Fruit fly (Drosophila melanogaster): Measurements from ENCODE around the gene CG34140.

The CG34140 gene

DNA sequence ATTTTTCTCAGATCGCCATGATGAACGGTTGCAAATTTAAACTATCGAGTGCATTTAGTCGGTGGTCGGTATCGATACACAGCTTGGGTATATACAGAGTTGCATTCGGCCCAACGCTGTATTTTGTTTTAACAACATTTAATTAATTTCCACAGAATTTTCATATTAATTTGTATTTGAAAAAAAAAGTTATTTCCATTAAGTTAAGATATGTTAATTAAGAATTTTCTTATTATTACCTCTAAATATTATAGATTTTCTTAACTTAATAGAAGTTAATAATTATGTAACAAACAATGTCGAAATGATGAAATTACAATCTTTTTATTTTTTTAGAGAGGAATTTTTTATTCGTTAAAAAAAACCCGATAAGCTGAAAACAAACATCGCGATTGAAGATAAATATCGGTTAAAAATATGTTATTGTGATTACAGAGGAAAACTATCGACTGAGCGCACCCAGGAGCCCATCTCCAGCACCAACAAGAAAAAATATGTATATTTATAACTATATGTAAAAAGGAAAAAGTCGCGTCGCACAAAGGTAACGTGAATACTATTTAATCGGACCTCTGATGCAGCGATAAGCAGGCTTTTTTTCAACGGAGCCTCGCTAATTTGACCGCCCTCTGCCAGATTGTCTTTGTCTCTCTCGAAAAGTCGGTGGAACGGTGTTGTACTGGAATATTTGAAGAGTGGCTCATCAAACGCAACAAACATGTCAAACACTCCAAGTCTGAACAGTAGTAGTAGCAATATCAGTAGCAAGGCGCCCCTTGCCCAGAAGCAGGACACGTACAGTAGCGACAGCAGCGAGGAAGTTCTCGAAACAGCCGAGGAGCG, 15.8 kb upstream of the CG34140 start, which contains the start of the genes rno and mri (continued):
- TF ChIP-seq CG4854 (GFP tag; optimal IDR thresholded peaks at IDR 0.05) (no peak), vvl (GFP tag; IDR thresholded peaks at IDR 0.05) (peak; percentile 81), abd-A (tag; optimal IDR thresholded peaks at IDR 0.05) (no peak), ac (GFP tag; optimal IDR thresholded peaks at IDR 0.05) (no peak), knrl (GFP tag; IDR thresholded peaks at IDR 0.05; ENCODE audit: partially characterized antibody) (peak; percentile 95), bbx (GFP tag; IDR thresholded peaks at IDR 0.05; ENCODE audit: partially characterized antibody) (peak; percentile 95), disco-r (GFP tag; optimal IDR thresholded peaks at IDR 0.05) (no peak), CG30403 (GFP tag; optimal IDR thresholded peaks at IDR 0.05) (peak; percentile 82), CG14050 (GFP tag; IDR thresholded peaks at IDR 0.05) (peak; percentile 40; the same call in 1 of the 3 replicates), CG10274 (GFP tag; optimal IDR thresholded peaks at IDR 0.05) (no peak), CG14667 (GFP tag; IDR thresholded peaks at IDR 0.05) (peak; percentile 57), E2f1 (GFP tag; IDR thresholded peaks at IDR 0.05) (peak; percentile 72), CG30431 (GFP tag; optimal IDR thresholded peaks at IDR 0.05) (peak; percentile 45), CG6689 (GFP tag; IDR thresholded peaks at IDR 0.05) (peak; percentile 88), Abd-B (GFP tag; optimal IDR thresholded peaks at IDR 0.05) (peak; percentile 65), CG7839 (tag; optimal IDR thresholded peaks at IDR 0.05) (peak; percentile 81), Ada2b (GFP tag; IDR thresholded peaks at IDR 0.05) (peak; percentile 59; the same call in 1 of the 2 replicates), bcd (GFP tag; optimal IDR thresholded peaks at IDR 0.05) (peak; percentile 64), HmgD (GFP tag; optimal IDR thresholded peaks at IDR 0.05) (no peak), gro (GFP tag; optimal IDR thresholded peaks at IDR 0.05) (no peak), org-1 (GFP tag; optimal IDR thresholded peaks at IDR 0.05) (no peak), trem (tag; optimal IDR thresholded peaks at IDR 0.05) (peak; percentile 75), CG12071 (GFP tag; optimal IDR thresholded peaks at IDR 0.05) (no peak), CG8924 (tag; optimal IDR thresholded peaks at IDR 0.05) (peak; percentile 85), Tbp (GFP tag; optimal IDR thresholded peaks at IDR 0.05) (no peak), H2.0 (GFP tag; IDR thresholded peaks at IDR 0.05) (peak; percentile 73), CG6175 (GFP tag; IDR thresholded peaks at IDR 0.05) (no peak), CG16813 (GFP tag; IDR thresholded peaks at IDR 0.05; ENCODE audit: partially characterized antibody) (peak; percentile 95), HLH54F (GFP tag; optimal IDR thresholded peaks at IDR 0.05) (peak; percentile 27), CG13775 (GFP tag; optimal IDR thresholded peaks at IDR 0.05) (peak; percentile 87), fd64A (GFP tag; optimal IDR thresholded peaks at IDR 0.05) (no peak), C15 (GFP tag; IDR thresholded peaks at IDR 0.05) (no peak), zen2 (GFP tag; IDR thresholded peaks at IDR 0.05; ENCODE audit: partially characterized antibody) (peak; percentile 96), Xbp1 (GFP tag; optimal IDR thresholded peaks at IDR 0.05) (peak; percentile 66), pho (GFP tag; optimal IDR thresholded peaks at IDR 0.05) (peak; percentile 48), cato (GFP tag; optimal IDR thresholded peaks at IDR 0.05; ENCODE audit: borderline replicate concordance) (peak; percentile 22), CG10462 (GFP tag; optimal IDR thresholded peaks at IDR 0.05) (peak; percentile 50), amos (GFP tag; IDR thresholded peaks at IDR 0.05; ENCODE audit: partially characterized antibody) (peak; percentile 96), psq (GFP tag; optimal IDR thresholded peaks at IDR 0.05) (no peak), grau (tag; optimal IDR thresholded peaks at IDR 0.05) (peak; percentile 77), CG10147 (GFP tag; optimal IDR thresholded peaks at IDR 0.05) (peak; percentile 53), CG11504 (tag; optimal IDR thresholded peaks at IDR 0.05) (peak; percentile 46), CG8359 (GFP tag; optimal IDR thresholded peaks at IDR 0.05; ENCODE audit: borderline replicate concordance) (no peak), crol (GFP tag; IDR thresholded peaks at IDR 0.05) (no peak), CG2889 (GFP tag; IDR thresholded peaks at IDR 0.05) (no peak), Nf-YB (GFP tag; optimal IDR thresholded peaks at IDR 0.05) (peak; percentile 13), CG17912 (GFP tag; optimal IDR thresholded peaks at IDR 0.05) (no peak), HLH4C (GFP tag; IDR thresholded peaks at IDR 0.05; ENCODE audit: partially characterized antibody) (peak; percentile 91), CG3281 (GFP tag; optimal IDR thresholded peaks at IDR 0.05) (peak; percentile 48)

All from whole organism, embryonic.